Worm (Caenorhabditis elegans) whole organism, young adult: ENCODE measurements around the gene C27H6.8.

ENCODE experiments used
- T26A5.8 ChIP-seq: sonication (generic microtip); optimal IDR thresholded peaks from 2 replicates; lab custom pipeline; 2016; ENCODE audit warnings: missing genetic modification characterization, missing compliant biosample characterization
- dpl-1 ChIP-seq: fragments of 150-350 bp; optimal IDR thresholded peaks from 2 replicates; lab custom pipeline; 2014; ENCODE audit warnings: missing biosample characterization, missing genetic modification reagents, missing genetic modification characterization
- pha-4 ChIP-seq: fragments of 150-350 bp; sonication (generic microtip); optimal IDR thresholded peaks from 2 replicates; lab custom pipeline; 2014; ENCODE audit warnings: missing biosample characterization, missing genetic modification reagents, missing genetic modification characterization
- sea-2 ChIP-seq: fragments of 200-800 bp; sonication (Bioruptor generic); IDR thresholded peaks from 2 replicates; pipeline ENCODE4 v1.3.6; 2022; ENCODE audit warnings: missing genetic modification characterization, missing compliant biosample characterization
- unc-130 ChIP-seq: sonication (generic microtip); optimal IDR thresholded peaks from 2 replicates; lab custom pipeline; 2016; ENCODE audit warnings: missing genetic modification reagents, missing genetic modification characterization, missing compliant biosample characterization
- ztf-22 ChIP-seq: fragments of 200-800 bp; sonication (Bioruptor generic); optimal IDR thresholded peaks from 2 replicates; lab custom pipeline; 2018; ENCODE audit warnings: mild to moderate bottlenecking, missing genetic modification characterization, moderate library complexity, missing compliant biosample characterization
- ztf-26 ChIP-seq: sonication (generic microtip); optimal IDR thresholded peaks from 2 replicates; lab custom pipeline; 2017; ENCODE audit warnings: missing genetic modification characterization, missing compliant biosample characterization

DNA sequence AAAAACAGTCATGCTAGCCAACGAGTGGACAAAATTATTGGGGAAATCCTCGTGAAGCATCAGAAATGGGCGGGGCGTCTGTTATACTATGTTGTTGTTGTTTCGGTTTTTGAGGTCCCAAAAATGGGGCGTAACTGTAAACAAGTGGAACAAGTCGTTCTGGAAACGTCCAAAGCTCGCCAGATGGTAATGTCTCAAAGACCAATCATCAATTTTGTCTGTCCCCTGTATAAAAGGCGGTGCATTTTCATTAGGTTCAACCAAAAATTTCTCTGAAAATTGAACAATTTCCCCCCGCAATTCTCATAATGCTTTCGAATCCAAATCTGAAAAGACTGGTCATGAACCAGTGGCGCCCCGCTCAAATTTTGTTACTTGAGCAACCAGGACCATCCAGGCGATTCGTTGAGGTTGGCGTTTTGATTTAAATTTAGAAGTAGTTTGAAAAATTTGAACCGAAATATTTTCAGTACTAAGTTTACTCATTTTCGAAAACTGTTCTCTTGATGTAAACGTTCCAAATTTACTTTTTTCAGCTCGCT lies 31.6 kb upstream of the C27H6.8 start:
- TF ChIP-seq pha-4 (tag; lab: Kevin White, UChicago), result no peak
- TF ChIP-seq sea-2 (GFP tag; lab: Robert Waterston, UW), result no peak
- no peak for TF ChIP-seq T26A5.8 (tag; lab: Kevin White, UChicago)
- TF ChIP-seq ztf-22 (GFP tag; lab: Kevin White, UChicago), result no peak
- TF ChIP-seq ztf-26 (tag; lab: Kevin White, UChicago), result no peak
- no peak for TF ChIP-seq unc-130 (GFP tag; lab: Kevin White, UChicago)
- TF ChIP-seq dpl-1 (GFP tag; lab: Kevin White, UChicago), result no peak
